Fruit fly (Drosophila melanogaster): ENCODE results near the gene Mur18B.

DNA sequence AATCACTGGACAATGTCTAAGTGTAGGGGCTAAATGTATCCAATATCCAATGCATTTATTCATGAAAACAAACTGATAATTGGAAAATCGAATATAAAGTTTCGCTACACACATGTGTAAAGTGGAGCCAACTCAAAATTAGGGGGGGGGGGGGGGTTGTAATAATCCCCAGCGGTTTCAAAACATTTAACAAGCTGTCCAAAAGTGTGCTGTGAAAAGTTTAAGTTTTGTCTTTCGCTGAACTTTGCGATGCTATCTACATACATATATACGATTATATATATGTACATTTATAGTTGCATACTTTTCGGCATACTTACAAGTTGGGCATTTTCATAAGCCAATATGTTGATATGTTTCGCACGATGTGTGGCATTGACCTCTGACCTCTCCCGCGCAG, 36.3 kb downstream of the Mur18B start:
- no peak for TF ChIP-seq CG13287 (GFP tag; IDR thresholded peaks at IDR 0.05; ENCODE audit: partially characterized antibody)
- no peak for TF ChIP-seq MTF-1 (GFP tag; optimal IDR thresholded peaks at IDR 0.05; ENCODE audit: borderline replicate concordance)
- no peak for TF ChIP-seq CG14965 (GFP tag; optimal IDR thresholded peaks at IDR 0.05; ENCODE audit: borderline replicate concordance)
- TF ChIP-seq dmrt11E (tag; optimal IDR thresholded peaks at IDR 0.05), result no peak
- no peak for TF ChIP-seq inv (GFP tag; IDR thresholded peaks at IDR 0.05; ENCODE audit: partially characterized antibody)
